Worm (Caenorhabditis elegans): ENCODE data around the gene F56D2.2.
A peak's percentile ranks its signal among the peaks of the same experiment; 100 is the strongest.

Gene F56D2.2

DNA sequence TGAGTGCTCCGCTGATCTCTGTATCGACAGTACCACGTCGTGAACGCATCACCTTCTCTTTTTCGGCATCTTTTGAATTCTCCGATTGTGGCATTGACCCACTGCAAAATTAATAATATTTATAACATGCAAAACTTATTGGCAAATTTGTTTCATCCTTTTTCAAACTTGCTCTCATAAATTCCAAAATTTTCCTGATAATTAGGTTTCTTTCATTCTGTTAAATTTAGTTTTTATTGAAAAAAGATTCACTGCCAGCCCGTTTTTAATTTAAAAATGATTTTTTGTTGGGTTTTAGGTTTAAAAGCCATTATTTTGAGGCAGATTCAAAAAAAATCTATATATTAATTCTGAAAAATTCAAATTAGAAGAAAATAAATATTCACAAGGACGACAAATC lies 12.9 kb downstream of the F56D2.2 start, which contains the start of gene wdr-37:
Gene wdr-37 (minus strand): TSS at position 101 of the 400 bp plus-strand sequence.
- TF ChIP-seq ama-1 (optimal IDR thresholded peaks at IDR 0.05) = no peak
- peak; percentile 5 for TF ChIP-seq nhr-25 (tag; optimal IDR thresholded peaks at IDR 0.05)

DNA sequence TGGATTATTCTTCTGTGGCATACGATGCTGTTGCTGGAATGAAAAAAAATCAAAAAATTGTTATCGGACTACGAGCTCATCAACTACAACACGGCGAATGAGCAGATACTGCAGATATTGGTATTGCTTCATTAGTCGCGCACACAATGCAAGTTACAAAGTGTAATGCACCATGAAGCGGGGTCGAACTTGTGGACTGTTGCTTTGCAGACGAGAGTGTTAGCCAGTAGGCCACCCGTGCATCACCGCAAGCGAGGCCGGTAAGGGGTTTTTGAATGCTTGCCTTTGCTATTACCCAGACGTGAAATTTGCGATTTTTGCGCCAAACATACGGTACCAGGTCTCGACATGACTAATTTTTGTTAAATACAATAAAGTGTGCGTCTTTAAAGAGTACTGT lies 14.9 kb downstream of the F56D2.2 start:
- TF ChIP-seq skn-1 (tag; optimal IDR thresholded peaks at IDR 0.05) (no peak), ztf-1 (GFP tag; conservative IDR thresholded peaks at IDR 0.05) (no peak), nhr-12 (tag; optimal IDR thresholded peaks at IDR 0.05) (no peak), sma-3 (GFP tag; optimal IDR thresholded peaks at IDR 0.05) (peak; percentile 76), unc-55 (GFP tag; optimal IDR thresholded peaks at IDR 0.05) (peak; percentile 20), ceh-82 (tag; optimal IDR thresholded peaks at IDR 0.05) (no peak), alr-1 (tag; optimal IDR thresholded peaks at IDR 0.05) (no peak), R02D3.7 (tag; optimal IDR thresholded peaks at IDR 0.05) (no peak), F13H6.1 (tag; optimal IDR thresholded peaks at IDR 0.05) (peak; percentile 65), nhr-237 (tag; optimal IDR thresholded peaks at IDR 0.05) (no peak), nhr-129 (tag; optimal IDR thresholded peaks at IDR 0.05) (peak; percentile 87), C34F6.9 (tag; optimal IDR thresholded peaks at IDR 0.05) (peak; percentile 63), lin-39 (tag; optimal IDR thresholded peaks at IDR 0.05) (no peak), lin-11 (tag; optimal IDR thresholded peaks at IDR 0.05) (no peak), aly-2 (tag; optimal IDR thresholded peaks at IDR 0.05) (no peak), peb-1 (tag; optimal IDR thresholded peaks at IDR 0.05) (no peak), nhr-11 (tag; optimal IDR thresholded peaks at IDR 0.05) (no peak), lsy-2 (tag; optimal IDR thresholded peaks at IDR 0.05) (peak; percentile 13 to 72), nhr-21 (tag; optimal IDR thresholded peaks at IDR 0.05) (peak; percentile 70), blmp-1 (tag; optimal IDR thresholded peaks at IDR 0.05; ENCODE audit: insufficient read depth) (no peak), ZK546.5 (tag; optimal IDR thresholded peaks at IDR 0.05) (no peak), sma-9 (GFP tag; optimal IDR thresholded peaks at IDR 0.05) (peak; percentile 73), sma-9 (tag; optimal IDR thresholded peaks at IDR 0.05) (no peak), nhr-77 (tag; optimal IDR thresholded peaks at IDR 0.05) (no peak), gmeb-1 (tag; optimal IDR thresholded peaks at IDR 0.05) (peak; percentile 62), ztf-11 (tag; optimal IDR thresholded peaks at IDR 0.05) (no peak), sem-4 (tag; optimal IDR thresholded peaks at IDR 0.05) (peak; percentile 22), dmd-4 (tag; optimal IDR thresholded peaks at IDR 0.05) (no peak), nhr-23 (tag; optimal IDR thresholded peaks at IDR 0.05) (no peak), ztf-4 (tag; optimal IDR thresholded peaks at IDR 0.05) (peak; percentile 51), lin-13 (GFP tag; optimal IDR thresholded peaks at IDR 0.05) (peak; percentile 74), Y55F3AM.14 (GFP tag; optimal IDR thresholded peaks at IDR 0.05) (no peak), crh-2 (tag; optimal IDR thresholded peaks at IDR 0.05) (peak; percentile 59), unc-62 (GFP tag; optimal IDR thresholded peaks at IDR 0.05) (no peak), unc-39 (tag; optimal IDR thresholded peaks at IDR 0.05) (no peak), mdl-1 (tag; optimal IDR thresholded peaks at IDR 0.05) (no peak), ceh-16 (tag; optimal IDR thresholded peaks at IDR 0.05) (peak; percentile 25), nhr-6 (tag; optimal IDR thresholded peaks at IDR 0.05) (no peak), mab-5 (tag; optimal IDR thresholded peaks at IDR 0.05) (no peak), ama-1 (optimal IDR thresholded peaks at IDR 0.05) (no peak), nhr-25 (tag; optimal IDR thresholded peaks at IDR 0.05) (peak; percentile 63), mbf-1 (tag; optimal IDR thresholded peaks at IDR 0.05) (no peak), egl-27 (tag; optimal IDR thresholded peaks at IDR 0.05) (peak; percentile 58), fos-1 (tag; optimal IDR thresholded peaks at IDR 0.05) (peak; percentile 64), elt-3 (tag; optimal IDR thresholded peaks at IDR 0.05) (no peak), snpc-4 (tag; optimal IDR thresholded peaks at IDR 0.05) (no peak), elt-1 (tag; optimal IDR thresholded peaks at IDR 0.05) (no peak), zag-1 (tag; optimal IDR thresholded peaks at IDR 0.05) (no peak), nhr-10 (tag; optimal IDR thresholded peaks at IDR 0.05) (no peak)

Measured in whole organism, L2 larva.